ENCODE assay signal across 1 fruit fly cellular context in genomic region chr2L:19887468-19887867, dm6.
A peak's percentile ranks its signal among the peaks of the same experiment; 100 is the strongest.
TF ChIP-seq lines count a peak whose summit lies in the region.

No protein-coding gene starts in this region.

TF ChIP-seq in whole organism, embryonic, 481 proteins besides CTCF, POLR2A, EP300 and RAD21 (continued from another document and continues in another):
- TF ChIP-seq CG8765 (GFP tag; IDR thresholded peaks at IDR 0.05; lab: Robert Waterston, UW) (no peak; the same call in 1 of the 2 replicates), CG1603 (tag; optimal IDR thresholded peaks at IDR 0.05; lab: Kevin White, UChicago) (peak; percentile 79), CG13424 (tag; optimal IDR thresholded peaks at IDR 0.05; lab: Kevin White, UChicago) (peak; percentile 77), ranshi (GFP tag; IDR thresholded peaks at IDR 0.05; lab: Robert Waterston, UW) (peak; percentile 73), CG13894 (tag; optimal IDR thresholded peaks at IDR 0.05; lab: Kevin White, UChicago) (peak; percentile 83), ara (GFP tag; IDR thresholded peaks at IDR 0.05; lab: Robert Waterston, UW) (peak; percentile 45; the same call in 1 of the 2 replicates), amos (GFP tag; IDR thresholded peaks at IDR 0.05; lab: Robert Waterston, UW; ENCODE audit: partially characterized antibody) (peak; percentile 70), CG7963 (GFP tag; IDR thresholded peaks at IDR 0.05; lab: Robert Waterston, UW; ENCODE audit: partially characterized antibody) (no peak), CG17568 (GFP tag; optimal IDR thresholded peaks at IDR 0.05; lab: Kevin White, UChicago) (peak; percentile 5), CG2120 (GFP tag; optimal IDR thresholded peaks at IDR 0.05; lab: Kevin White, UChicago) (peak; percentile 55), eve (GFP tag; optimal IDR thresholded peaks at IDR 0.05; lab: Kevin White, UChicago) (peak in 1 of 2 experiments; percentile 77), BtbVII (GFP tag; optimal IDR thresholded peaks at IDR 0.05; lab: Kevin White, UChicago) (peak; percentile 8), Gsc (GFP tag; IDR thresholded peaks at IDR 0.05; lab: Robert Waterston, UW) (no peak), sens (GFP tag; lab: Kevin White, UChicago) (peak; percentile 91), chn (GFP tag; optimal IDR thresholded peaks at IDR 0.05; lab: Kevin White, UChicago) (peak; percentile 80), Ssrp (tag; optimal IDR thresholded peaks at IDR 0.05; lab: Kevin White, UChicago) (peak; percentile 58), CG2199 (GFP tag; IDR thresholded peaks at IDR 0.05; lab: Robert Waterston, UW) (peak; percentile 95), CG31388 (GFP tag; optimal IDR thresholded peaks at IDR 0.05; lab: Kevin White, UChicago) (peak; percentile 40), MESR4 (GFP tag; optimal IDR thresholded peaks at IDR 0.05; lab: Kevin White, UChicago) (no peak), CG1529 (GFP tag; optimal IDR thresholded peaks at IDR 0.05; lab: Kevin White, UChicago) (peak; percentile 61), CG6272 (GFP tag; IDR thresholded peaks at IDR 0.05; lab: Robert Waterston, UW) (peak; percentile 62), CG10959 (GFP tag; IDR thresholded peaks at IDR 0.05; lab: Robert Waterston, UW) (peak; percentile 39; the same call in 1 of the 2 replicates), luna (GFP tag; optimal IDR thresholded peaks at IDR 0.05; lab: Kevin White, UChicago) (peak; percentile 29), HLH4C (GFP tag; IDR thresholded peaks at IDR 0.05; lab: Robert Waterston, UW; ENCODE audit: partially characterized antibody) (no peak), Dip2 (GFP tag; IDR thresholded peaks at IDR 0.05; lab: Robert Waterston, UW) (no peak), H15 (GFP tag; IDR thresholded peaks at IDR 0.05; lab: Robert Waterston, UW) (peak; percentile 48; the same call in 1 of the 3 replicates), gt (GFP tag; IDR thresholded peaks at IDR 0.05; lab: Robert Waterston, UW) (peak; percentile 25; the same call in 1 of the 2 replicates), CG8089 (GFP tag; optimal IDR thresholded peaks at IDR 0.05; lab: Kevin White, UChicago) (peak; percentile 59), odd (GFP tag; optimal IDR thresholded peaks at IDR 0.05; lab: Kevin White, UChicago) (peak; percentile 14), CG14860 (GFP tag; IDR thresholded peaks at IDR 0.05; lab: Robert Waterston, UW; ENCODE audit: partially characterized antibody) (no peak), crc (GFP tag; optimal IDR thresholded peaks at IDR 0.05; lab: Kevin White, UChicago) (no peak), Dfd (GFP tag; optimal IDR thresholded peaks at IDR 0.05; lab: Kevin White, UChicago) (no peak), kay (GFP tag; optimal IDR thresholded peaks at IDR 0.05; lab: Kevin White, UChicago) (peak; percentile 4), tll (GFP tag; optimal IDR thresholded peaks at IDR 0.05; lab: Kevin White, UChicago) (peak in 1 of 2 experiments; percentile 12), Side (GFP tag; optimal IDR thresholded peaks at IDR 0.05; lab: Kevin White, UChicago) (peak; percentile 66), CG31441 (GFP tag; IDR thresholded peaks at IDR 0.05; lab: Robert Waterston, UW) (peak; percentile 65), Fer1 (GFP tag; optimal IDR thresholded peaks at IDR 0.05; lab: Kevin White, UChicago) (peak; percentile 66), gsb-n (tag; optimal IDR thresholded peaks at IDR 0.05; lab: Kevin White, UChicago) (peak; percentile 90), CG17829 (tag; optimal IDR thresholded peaks at IDR 0.05; lab: Kevin White, UChicago) (peak; percentile 82), CG7839 (tag; optimal IDR thresholded peaks at IDR 0.05; lab: Kevin White, UChicago) (peak; percentile 56), zfh2 (GFP tag; optimal IDR thresholded peaks at IDR 0.05; lab: Kevin White, UChicago) (peak; percentile 69), Taf1 (GFP tag; IDR thresholded peaks at IDR 0.05; lab: Robert Waterston, UW) (no peak), zen (tag; optimal IDR thresholded peaks at IDR 0.05; lab: Kevin White, UChicago) (peak; percentile 96), CG1024 (GFP tag; IDR thresholded peaks at IDR 0.05; lab: Robert Waterston, UW) (peak; percentile 58; the same call in 1 of the 2 replicates), CG10431 (GFP tag; optimal IDR thresholded peaks at IDR 0.05; lab: Kevin White, UChicago) (no peak), stwl (tag; optimal IDR thresholded peaks at IDR 0.05; lab: Kevin White, UChicago) (peak; percentile 73), CG10979 (tag; optimal IDR thresholded peaks at IDR 0.05; lab: Kevin White, UChicago) (peak; percentile 71), CG43689 (GFP tag; IDR thresholded peaks at IDR 0.05; lab: Robert Waterston, UW) (no peak), tin (GFP tag; optimal IDR thresholded peaks at IDR 0.05; lab: Kevin White, UChicago) (peak; percentile 79), Dp (GFP tag; optimal IDR thresholded peaks at IDR 0.05; lab: Kevin White, UChicago) (peak; percentile 36), chinmo (GFP tag; IDR thresholded peaks at IDR 0.05; lab: Robert Waterston, UW; ENCODE audit: partially characterized antibody) (no peak), Hmr (GFP tag; optimal IDR thresholded peaks at IDR 0.05; lab: Kevin White, UChicago) (peak; percentile 86), CG1832 (GFP tag; optimal IDR thresholded peaks at IDR 0.05; lab: Kevin White, UChicago) (no peak), CG11093 (GFP tag; IDR thresholded peaks at IDR 0.05; lab: Robert Waterston, UW) (0 out of 3 replicates have a peak, but pooled peaks have one; percentile 45), mirr (GFP tag; optimal IDR thresholded peaks at IDR 0.05; lab: Kevin White, UChicago) (peak; percentile 36), CG14710 (tag; optimal IDR thresholded peaks at IDR 0.05; lab: Kevin White, UChicago) (peak; percentile 78), mam (GFP tag; optimal IDR thresholded peaks at IDR 0.05; lab: Kevin White, UChicago) (peak; percentile 70), MTF-1 (GFP tag; optimal IDR thresholded peaks at IDR 0.05; lab: Kevin White, UChicago; ENCODE audit: borderline replicate concordance) (peak; percentile 51), HLH54F (GFP tag; optimal IDR thresholded peaks at IDR 0.05; lab: Kevin White, UChicago) (peak; percentile 67), Sry-β (GFP tag; optimal IDR thresholded peaks at IDR 0.05; lab: Kevin White, UChicago) (no peak), H2.0 (GFP tag; IDR thresholded peaks at IDR 0.05; lab: Robert Waterston, UW) (peak; percentile 66), prd (optimal IDR thresholded peaks at IDR 0.05; lab: Kevin White, UChicago) (peak in 1 of 2 experiments; percentile 76), prd (GFP tag; IDR thresholded peaks at IDR 0.05; lab: Robert Waterston, UW) (peak; percentile 76), Stat92E (GFP tag; optimal IDR thresholded peaks at IDR 0.05; lab: Kevin White, UChicago) (no peak), CG7357 (GFP tag; IDR thresholded peaks at IDR 0.05; lab: Robert Waterston, UW) (no peak), dmrt99B (tag; optimal IDR thresholded peaks at IDR 0.05; lab: Kevin White, UChicago) (peak; percentile 2), Chrac-16 (GFP tag; optimal IDR thresholded peaks at IDR 0.05; lab: Kevin White, UChicago) (peak; percentile 65), CG11723 (GFP tag; optimal IDR thresholded peaks at IDR 0.05; lab: Kevin White, UChicago) (no peak), CG17186 (GFP tag; optimal IDR thresholded peaks at IDR 0.05; lab: Kevin White, UChicago) (peak; percentile 10), sima (GFP tag; optimal IDR thresholded peaks at IDR 0.05; lab: Kevin White, UChicago) (peak; percentile 10), C15 (GFP tag; IDR thresholded peaks at IDR 0.05; lab: Robert Waterston, UW) (no peak), fd96Cb (tag; optimal IDR thresholded peaks at IDR 0.05; lab: Kevin White, UChicago) (peak; percentile 54), Ada2b (GFP tag; IDR thresholded peaks at IDR 0.05; lab: Robert Waterston, UW) (no peak), CG16779 (GFP tag; IDR thresholded peaks at IDR 0.05; lab: Robert Waterston, UW) (0 out of 2 replicates have a peak, but pooled peaks have one; percentile 4), CG10654 (GFP tag; optimal IDR thresholded peaks at IDR 0.05; lab: Kevin White, UChicago) (peak; percentile 62), tup (GFP tag; optimal IDR thresholded peaks at IDR 0.05; lab: Kevin White, UChicago) (no peak), CG4617 (GFP tag; optimal IDR thresholded peaks at IDR 0.05; lab: Kevin White, UChicago; ENCODE audit: borderline replicate concordance) (peak; percentile 36), Mes4 (GFP tag; optimal IDR thresholded peaks at IDR 0.05; lab: Kevin White, UChicago) (peak; percentile 24), Fer3 (tag; optimal IDR thresholded peaks at IDR 0.05; lab: Kevin White, UChicago) (peak; percentile 54), Ets97D (GFP tag; optimal IDR thresholded peaks at IDR 0.05; lab: Kevin White, UChicago) (peak; percentile 61), Kr (GFP tag; optimal IDR thresholded peaks at IDR 0.05; lab: Kevin White, UChicago) (no peak), Poxn (GFP tag; IDR thresholded peaks at IDR 0.05; lab: Robert Waterston, UW) (no peak), Asciz (GFP tag; optimal IDR thresholded peaks at IDR 0.05; lab: Kevin White, UChicago) (no peak), toy (GFP tag; IDR thresholded peaks at IDR 0.05; lab: Robert Waterston, UW) (no peak; the same call in 1 of the 2 replicates), Trl (optimal IDR thresholded peaks at IDR 0.05; lab: Kevin White, UChicago) (no peak), Trl (GFP tag; optimal IDR thresholded peaks at IDR 0.05; lab: Kevin White, UChicago) (peak; percentile 72), CG15073 (GFP tag; optimal IDR thresholded peaks at IDR 0.05; lab: Kevin White, UChicago) (no peak), Eip74EF (GFP tag; optimal IDR thresholded peaks at IDR 0.05; lab: Kevin White, UChicago) (no peak), Abd-B (GFP tag; optimal IDR thresholded peaks at IDR 0.05; lab: Kevin White, UChicago) (peak; percentile 76), fd3F (GFP tag; optimal IDR thresholded peaks at IDR 0.05; lab: Kevin White, UChicago) (peak; percentile 44), CG11398 (GFP tag; optimal IDR thresholded peaks at IDR 0.05; lab: Kevin White, UChicago) (no peak), ab (GFP tag; optimal IDR thresholded peaks at IDR 0.05; lab: Kevin White, UChicago) (peak; percentile 42), crp (GFP tag; optimal IDR thresholded peaks at IDR 0.05; lab: Kevin White, UChicago) (peak in 1 of 2 experiments; percentile 20), CG30020 (tag; optimal IDR thresholded peaks at IDR 0.05; lab: Kevin White, UChicago) (peak; percentile 3), crol (GFP tag; IDR thresholded peaks at IDR 0.05; lab: Robert Waterston, UW) (no peak), Lpt (GFP tag; optimal IDR thresholded peaks at IDR 0.05; lab: Kevin White, UChicago) (peak; percentile 78), CG6654 (GFP tag; optimal IDR thresholded peaks at IDR 0.05; lab: Kevin White, UChicago) (peak; percentile 29), vfl (GFP tag; optimal IDR thresholded peaks at IDR 0.05; lab: Kevin White, UChicago) (peak; percentile 62), bbx (GFP tag; IDR thresholded peaks at IDR 0.05; lab: Robert Waterston, UW; ENCODE audit: partially characterized antibody) (peak; percentile 33), zen2 (GFP tag; IDR thresholded peaks at IDR 0.05; lab: Robert Waterston, UW; ENCODE audit: partially characterized antibody) (no peak), CG1647 (GFP tag; optimal IDR thresholded peaks at IDR 0.05; lab: Kevin White, UChicago) (peak; percentile 56), Gug (GFP tag; IDR thresholded peaks at IDR 0.05; lab: Robert Waterston, UW) (peak; percentile 72), pb (GFP tag; optimal IDR thresholded peaks at IDR 0.05; lab: Kevin White, UChicago) (peak; percentile 37), sqz (GFP tag; optimal IDR thresholded peaks at IDR 0.05; lab: Kevin White, UChicago) (no peak), CG2712 (tag; optimal IDR thresholded peaks at IDR 0.05; lab: Kevin White, UChicago) (peak; percentile 84), Xrp1 (GFP tag; IDR thresholded peaks at IDR 0.05; lab: Robert Waterston, UW) (peak; percentile 78; the same call in 1 of the 2 replicates), CG5953 (GFP tag; IDR thresholded peaks at IDR 0.05; lab: Robert Waterston, UW) (0 out of 2 replicates have a peak, but pooled peaks have one; percentile 12), gem (tag; optimal IDR thresholded peaks at IDR 0.05; lab: Kevin White, UChicago) (peak; percentile 72), CG8388 (GFP tag; optimal IDR thresholded peaks at IDR 0.05; lab: Kevin White, UChicago) (peak; percentile 22), Med (GFP tag; lab: Kevin White, UChicago) (peak; percentile 97), CG11247 (GFP tag; IDR thresholded peaks at IDR 0.05; lab: Robert Waterston, UW) (peak; percentile 75), Elba2 (GFP tag; optimal IDR thresholded peaks at IDR 0.05; lab: Kevin White, UChicago) (peak; percentile 32), CG3281 (GFP tag; optimal IDR thresholded peaks at IDR 0.05; lab: Kevin White, UChicago) (peak; percentile 23), CG5180 (GFP tag; optimal IDR thresholded peaks at IDR 0.05; lab: Kevin White, UChicago) (peak; percentile 60), HmgZ (tag; optimal IDR thresholded peaks at IDR 0.05; lab: Kevin White, UChicago) (peak; percentile 90), CG3838 (GFP tag; optimal IDR thresholded peaks at IDR 0.05; lab: Kevin White, UChicago) (peak; percentile 38), Antp (GFP tag; optimal IDR thresholded peaks at IDR 0.05; lab: Kevin White, UChicago) (peak; percentile 79), NfI (GFP tag; optimal IDR thresholded peaks at IDR 0.05; lab: Kevin White, UChicago) (peak; percentile 79), Doc2 (GFP tag; IDR thresholded peaks at IDR 0.05; lab: Robert Waterston, UW) (no peak), nom (GFP tag; optimal IDR thresholded peaks at IDR 0.05; lab: Kevin White, UChicago) (no peak), CG15269 (tag; optimal IDR thresholded peaks at IDR 0.05; lab: Kevin White, UChicago) (peak; percentile 57), jigr1 (GFP tag; IDR thresholded peaks at IDR 0.05; lab: Robert Waterston, UW) (no peak), Atf-2 (GFP tag; optimal IDR thresholded peaks at IDR 0.05; lab: Kevin White, UChicago) (peak; percentile 38), Aef1 (GFP tag; IDR thresholded peaks at IDR 0.05; lab: Robert Waterston, UW) (peak; percentile 65), CG32532 (GFP tag; IDR thresholded peaks at IDR 0.05; lab: Robert Waterston, UW) (peak; percentile 81), CG2129 (GFP tag; IDR thresholded peaks at IDR 0.05; lab: Robert Waterston, UW; ENCODE audit: partially characterized antibody) (no peak), lov (optimal IDR thresholded peaks at IDR 0.05; lab: Kevin White, UChicago) (no peak), lov (GFP tag; IDR thresholded peaks at IDR 0.05; lab: Robert Waterston, UW) (0 out of 3 replicates have a peak, but pooled peaks have one; percentile 35), cato (GFP tag; optimal IDR thresholded peaks at IDR 0.05; lab: Kevin White, UChicago; ENCODE audit: borderline replicate concordance) (no peak), CG10462 (GFP tag; optimal IDR thresholded peaks at IDR 0.05; lab: Kevin White, UChicago) (peak; percentile 34)
